Fruit fly (Drosophila melanogaster) whole organism, embryonic: Measurements from ENCODE around the gene CG46317.

Experiments
- CG17802 ChIP-seq: fragments of 200-800 bp; sonication (Bioruptor generic); optimal IDR thresholded peaks from 2 replicates; lab custom pipeline; 2018; ENCODE audit warnings: missing biosample characterization, mild to moderate bottlenecking, missing genetic modification characterization, moderate library complexity
- CG4730 ChIP-seq: fragments of 200-800 bp; sonication (Bioruptor generic); IDR thresholded peaks from 2 replicates; pipeline ENCODE4 v1.3.6; 2022; ENCODE audit warnings: missing biosample characterization, missing genetic modification characterization
- Hr39 ChIP-seq: fragments of >200 bp; optimal IDR thresholded peaks from 2 replicates; lab custom pipeline; 2017
- hkb ChIP-seq, 2 experiments: fragments of 200-800 bp in 1 of 2; fragments of >200 bp in 1 of 2; sonication (Bioruptor generic) in 1 of 2; IDR thresholded peaks in 1 of 2; optimal IDR thresholded peaks in 1 of 2; 2 replicates each; pipeline versions ENCODE4 v1.3.6 to Lab custom; 2017 to 2022; ENCODE audit warnings: missing biosample characterization in 1 of 2, missing genetic modification characterization in 1 of 2
- pnt ChIP-seq: fragments of 200-800 bp; sonication (Bioruptor generic); optimal IDR thresholded peaks from 3 replicates; lab custom pipeline; 2016; ENCODE audit warnings: missing biosample characterization, missing genetic modification characterization
- ttk ChIP-seq: fragments of 200-800 bp; sonication (Bioruptor generic); IDR thresholded peaks from 2 replicates; pipeline ENCODE4 v2.1.2; 2022; ENCODE audit warnings: missing biosample characterization, missing genetic modification characterization

DNA sequence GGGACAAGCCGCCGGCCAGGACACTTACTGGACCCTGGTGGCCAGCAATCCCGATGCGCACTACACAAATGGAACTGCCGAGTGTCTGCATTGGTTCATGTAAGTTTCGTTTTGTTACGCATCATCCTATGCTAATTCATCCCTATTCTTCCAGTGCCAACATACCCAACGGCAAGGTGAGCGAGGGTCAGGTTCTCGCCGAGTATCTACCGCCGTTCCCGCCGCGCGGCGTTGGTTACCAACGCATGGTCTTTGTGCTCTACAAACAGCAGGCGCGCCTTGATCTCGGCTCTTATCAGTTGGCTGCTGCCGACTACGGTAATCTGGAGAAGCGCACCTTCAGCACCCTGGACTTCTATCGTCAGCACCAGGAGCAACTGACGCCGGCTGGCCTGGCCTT, 34.0 kb upstream of the CG46317 start:
- TF ChIP-seq ttk (GFP tag; lab: Robert Waterston, UW) = no peak
- TF ChIP-seq CG17802 = no peak
- no peak for TF ChIP-seq Hr39 (lab: Kevin White, UChicago)
- no peak for TF ChIP-seq hkb (optimal IDR thresholded peaks at IDR 0.05; lab: Kevin White, UChicago)
- TF ChIP-seq hkb (GFP tag; IDR thresholded peaks at IDR 0.05; lab: Robert Waterston, UW) = no peak
- TF ChIP-seq pnt (GFP tag; lab: Kevin White, UChicago) = no peak
- no peak for TF ChIP-seq CG4730 (GFP tag; lab: Robert Waterston, UW)
